Worm (Caenorhabditis elegans) whole organism, mixed stage, embryonic: ENCODE measurements around the gene Y41E3.6.

Experiments
- nhr-237 ChIP-seq: fragments of 150-350 bp; optimal IDR thresholded peaks from 2 replicates; lab custom pipeline; 2014; ENCODE audit warnings: missing biosample characterization, missing genetic modification characterization
- unc-39 ChIP-seq: fragments of 150-350 bp; optimal IDR thresholded peaks from 2 replicates; lab custom pipeline; 2014; ENCODE audit warnings: missing biosample characterization, missing genetic modification characterization
- unc-62 ChIP-seq: fragments of 150-350 bp; optimal IDR thresholded peaks from 2 replicates; lab custom pipeline; 2014; ENCODE audit warnings: missing biosample characterization, missing genetic modification reagents, missing genetic modification characterization

ce11 chrIV:14960061-14960460 lies 46.5 kb upstream of the Y41E3.6 start:
- no peak for TF ChIP-seq nhr-237 (tag; lab: Kevin White, UChicago)
- TF ChIP-seq unc-39 (tag; lab: Kevin White, UChicago) = no peak
- no peak for TF ChIP-seq unc-62 (GFP tag; lab: Kevin White, UChicago)
